Worm (Caenorhabditis elegans) whole organism, late embryonic: Measurements from ENCODE around the gene T24C12.3.
A peak's percentile ranks its signal among the peaks of the same experiment; 100 is the strongest.

Source experiments
- elt-2 ChIP-seq: sonication (generic microtip); optimal IDR thresholded peaks from 2 replicates; lab custom pipeline; 2016; ENCODE audit warnings: missing genetic modification reagents, missing genetic modification characterization, missing compliant biosample characterization
- npax-4 ChIP-seq: sonication (generic microtip); optimal IDR thresholded peaks from 2 replicates; lab custom pipeline; 2016; ENCODE audit warnings: missing genetic modification characterization, missing compliant biosample characterization

- TF ChIP-seq elt-2 (tag; lab: Kevin White, UChicago): peak; percentile 97
- no peak for TF ChIP-seq npax-4 (tag; lab: Kevin White, UChicago)
Measured at ce11 chrX:2203760-2204159, at the start of gene T24C12.3.
